Fruit fly (Drosophila melanogaster): ENCODE measurements around the gene CG6893.

dm6 chr3L:18672203-18672602, 21.8 kb upstream of the CG6893 start:
- TF ChIP-seq D1 (tag; optimal IDR thresholded peaks at IDR 0.05) (no peak), CG34367 (tag; optimal IDR thresholded peaks at IDR 0.05) (no peak)

Data from whole organism, pupa.